Fruit fly (Drosophila melanogaster) whole organism, embryonic: Measurements from ENCODE around the gene Megf8.

Experiments
- Antp ChIP-seq: fragments of 200-800 bp; sonication (Bioruptor generic); optimal IDR thresholded peaks from 3 replicates; lab custom pipeline; 2016; ENCODE audit warnings: missing biosample characterization, missing genetic modification characterization
- Atf-2 ChIP-seq: fragments of 200-800 bp; sonication (Bioruptor generic); optimal IDR thresholded peaks from 2 replicates; lab custom pipeline; 2016; ENCODE audit warnings: missing biosample characterization, missing genetic modification characterization
- CG11085 ChIP-seq: fragments of 200-800 bp; sonication (Bioruptor generic); IDR thresholded peaks from 2 replicates; pipeline ENCODE4 v1.3.6; 2022; ENCODE audit warnings: missing biosample characterization, missing genetic modification characterization
- CG17359 ChIP-seq: fragments of 200-800 bp; sonication (Bioruptor generic); optimal IDR thresholded peaks from 3 replicates; lab custom pipeline; 2018; ENCODE audit warnings: missing biosample characterization, mild to moderate bottlenecking, missing genetic modification characterization, moderate library complexity
- CG17385 ChIP-seq: fragments of 200-800 bp; sonication (Bioruptor generic); optimal IDR thresholded peaks from 3 replicates; lab custom pipeline; 2018; ENCODE audit warnings: missing biosample characterization, mild to moderate bottlenecking, missing genetic modification characterization
- CG18599 ChIP-seq: fragments of 200-800 bp; sonication (Bioruptor generic); optimal IDR thresholded peaks from 3 replicates; lab custom pipeline; 2017; ENCODE audit warnings: missing biosample characterization, missing genetic modification characterization, mild to moderate bottlenecking, moderate library complexity, missing genetic modification reagents
- CG18619 ChIP-seq: fragments of 200-800 bp; sonication (Bioruptor generic); optimal IDR thresholded peaks from 3 replicates; lab custom pipeline; 2017; ENCODE audit warnings: missing biosample characterization, mild to moderate bottlenecking, missing genetic modification characterization
- CG2199 ChIP-seq: fragments of 200-800 bp; sonication (Bioruptor generic); IDR thresholded peaks from 3 replicates; pipeline ENCODE4 v1.3.6; 2022; ENCODE audit warnings: missing biosample characterization, missing genetic modification characterization
- CG2712 ChIP-seq: fragments of 200-800 bp; optimal IDR thresholded peaks from 3 replicates; lab custom pipeline; 2019; ENCODE audit warnings: missing biosample characterization, mild to moderate bottlenecking, missing genetic modification characterization, moderate library complexity
- CG3163 ChIP-seq: fragments of 200-800 bp; sonication (Bioruptor generic); optimal IDR thresholded peaks from 3 replicates; lab custom pipeline; 2016; ENCODE audit warnings: missing biosample characterization, missing genetic modification characterization
- CG32532 ChIP-seq: fragments of 200-800 bp; sonication (Bioruptor generic); IDR thresholded peaks from 2 replicates; pipeline ENCODE4 v1.3.6; 2022; ENCODE audit warnings: missing biosample characterization, missing genetic modification characterization
- CG32772 ChIP-seq: fragments of 200-800 bp; sonication (Bioruptor generic); IDR thresholded peaks from 2 replicates; pipeline ENCODE4 v1.3.6; 2022; ENCODE audit warnings: missing biosample characterization, missing genetic modification characterization
- CG34376 ChIP-seq: fragments of 200-800 bp; sonication (Bioruptor generic); optimal IDR thresholded peaks from 2 replicates; lab custom pipeline; 2018; ENCODE audit warnings: missing biosample characterization, mild to moderate bottlenecking, missing genetic modification characterization
- CG3838 ChIP-seq: fragments of 200-800 bp; sonication (Bioruptor generic); optimal IDR thresholded peaks from 3 replicates; lab custom pipeline; 2016; ENCODE audit warnings: missing biosample characterization, missing genetic modification characterization
- CG4854 ChIP-seq: fragments of 200-800 bp; sonication (Bioruptor generic); optimal IDR thresholded peaks from 2 replicates; lab custom pipeline; 2016; ENCODE audit warnings: missing biosample characterization, missing genetic modification characterization, inconsistent platforms
- CG6689 ChIP-seq: fragments of 200-800 bp; sonication (Bioruptor generic); IDR thresholded peaks from 2 replicates; pipeline ENCODE4 v1.3.6; 2022; ENCODE audit warnings: missing biosample characterization, missing genetic modification characterization
- CG6791 ChIP-seq: fragments of 200-800 bp; sonication (Bioruptor generic); IDR thresholded peaks from 3 replicates; pipeline ENCODE4 v1.3.6; 2022; ENCODE audit warnings: missing biosample characterization, missing genetic modification characterization; ENCODE audit not compliant: partially characterized antibody
- CG7963 ChIP-seq: fragments of 200-800 bp; sonication (Bioruptor generic); IDR thresholded peaks from 3 replicates; pipeline ENCODE4 v1.3.6; 2022; ENCODE audit warnings: missing biosample characterization, missing genetic modification characterization; ENCODE audit not compliant: partially characterized antibody
- Deaf1 ChIP-seq: fragments of 200-800 bp; optimal IDR thresholded peaks from 3 replicates; lab custom pipeline; 2019; ENCODE audit warnings: missing biosample characterization, mild to moderate bottlenecking, missing genetic modification characterization, moderate library complexity
- E2f2 ChIP-seq: fragments of 200-800 bp; sonication (Bioruptor generic); IDR thresholded peaks from 2 replicates; pipeline ENCODE4 v1.3.6; 2022; ENCODE audit warnings: missing biosample characterization, missing genetic modification characterization
- H15 ChIP-seq: fragments of 200-800 bp; sonication (Bioruptor generic); IDR thresholded peaks from 3 replicates; pipeline ENCODE4 v1.3.6; 2022; ENCODE audit warnings: missing biosample characterization, missing genetic modification characterization
- Hmr ChIP-seq: fragments of 200-800 bp; sonication (Bioruptor generic); optimal IDR thresholded peaks from 3 replicates; lab custom pipeline; 2017; ENCODE audit warnings: mild to moderate bottlenecking, missing biosample characterization, missing genetic modification reagents, missing genetic modification characterization
- Pdp1 ChIP-seq, 2 experiments: fragments of 200-800 bp; sonication (Bioruptor generic); optimal IDR thresholded peaks; 3 replicates each; lab custom pipeline; 2016; ENCODE audit warnings: missing biosample characterization in 2 of 2, missing genetic modification characterization in 2 of 2, mild to moderate bottlenecking in 1 of 2, moderate library complexity in 1 of 2
- Rx ChIP-seq: fragments of 200-800 bp; sonication (Bioruptor generic); IDR thresholded peaks from 2 replicates; pipeline ENCODE4 v1.3.6; 2022; ENCODE audit warnings: missing biosample characterization, missing genetic modification characterization
- Sry-δ ChIP-seq: fragments of 200-800 bp; sonication (Bioruptor generic); optimal IDR thresholded peaks from 2 replicates; lab custom pipeline; 2016; ENCODE audit warnings: missing biosample characterization, missing genetic modification characterization
- Tbp ChIP-seq: fragments of >200 bp; optimal IDR thresholded peaks from 2 replicates; lab custom pipeline; 2018; ENCODE audit warnings: missing biosample characterization, missing genetic modification characterization
- Trl ChIP-seq, 3 experiments: fragments of >200 bp in 2 of 3; fragments of 200-800 bp in 1 of 3; sonication (Bioruptor generic) in 1 of 3; optimal IDR thresholded peaks; 2 replicates in 1 of 3; 3 replicates in 2 of 3; lab custom pipeline; 2016 to 2017; ENCODE audit warnings: missing biosample characterization in 1 of 3, missing genetic modification characterization in 1 of 3
- Vsx1 ChIP-seq: fragments of 200-800 bp; sonication (Bioruptor generic); optimal IDR thresholded peaks from 2 replicates; lab custom pipeline; 2017; ENCODE audit warnings: missing biosample characterization, mild to moderate bottlenecking, missing genetic modification characterization, missing genetic modification reagents
- ase ChIP-seq: fragments of 200-800 bp; sonication (Bioruptor generic); IDR thresholded peaks from 3 replicates; pipeline ENCODE4 v1.3.6; 2022; ENCODE audit warnings: missing biosample characterization, missing genetic modification characterization
- az2 ChIP-seq: fragments of 200-800 bp; sonication (Bioruptor generic); optimal IDR thresholded peaks from 3 replicates; lab custom pipeline; 2016; ENCODE audit warnings: missing biosample characterization, missing genetic modification characterization
- crol ChIP-seq: fragments of 200-800 bp; sonication (Bioruptor generic); IDR thresholded peaks from 2 replicates; pipeline ENCODE4 v1.3.6; 2022; ENCODE audit warnings: missing biosample characterization, missing genetic modification characterization
- cwo ChIP-seq: fragments of 200-800 bp; sonication (Bioruptor generic); optimal IDR thresholded peaks from 3 replicates; lab custom pipeline; 2017; ENCODE audit warnings: missing biosample characterization, missing genetic modification characterization, mild to moderate bottlenecking, moderate library complexity, missing genetic modification reagents
- emc ChIP-seq: fragments of 200-800 bp; sonication (Bioruptor generic); optimal IDR thresholded peaks from 2 replicates; lab custom pipeline; 2016; ENCODE audit warnings: missing biosample characterization, missing genetic modification characterization
- eyg ChIP-seq: fragments of 200-800 bp; sonication (Bioruptor generic); optimal IDR thresholded peaks from 3 replicates; lab custom pipeline; 2016; ENCODE audit warnings: missing biosample characterization, missing genetic modification characterization
- gce ChIP-seq: fragments of 200-800 bp; sonication (Bioruptor generic); IDR thresholded peaks from 3 replicates; pipeline ENCODE4 v1.3.6; 2022; ENCODE audit warnings: missing biosample characterization, missing genetic modification characterization
- gem ChIP-seq: fragments of 200-800 bp; sonication (Bioruptor generic); optimal IDR thresholded peaks from 2 replicates; lab custom pipeline; 2019; ENCODE audit warnings: missing biosample characterization, mild to moderate bottlenecking, missing genetic modification characterization, moderate library complexity
- mirr ChIP-seq: fragments of 200-800 bp; sonication (Bioruptor generic); optimal IDR thresholded peaks from 3 replicates; lab custom pipeline; 2018; ENCODE audit warnings: missing biosample characterization, mild to moderate bottlenecking, missing genetic modification characterization
- mld ChIP-seq: fragments of 200-800 bp; sonication (Bioruptor generic); IDR thresholded peaks from 3 replicates; pipeline ENCODE4 v1.3.6; 2022; ENCODE audit warnings: missing biosample characterization, missing genetic modification characterization; ENCODE audit not compliant: partially characterized antibody
- nau ChIP-seq: fragments of 200-800 bp; sonication (Bioruptor generic); optimal IDR thresholded peaks from 3 replicates; lab custom pipeline; 2017; ENCODE audit warnings: missing biosample characterization, mild to moderate bottlenecking, missing genetic modification characterization, missing genetic modification reagents
- nerfin-1 ChIP-seq: fragments of 200-800 bp; sonication (Bioruptor generic); optimal IDR thresholded peaks from 3 replicates; lab custom pipeline; 2019; ENCODE audit warnings: missing biosample characterization, mild to moderate bottlenecking, missing genetic modification characterization, moderate library complexity
- nmo ChIP-seq: fragments of 200-800 bp; sonication (Bioruptor generic); optimal IDR thresholded peaks from 2 replicates; lab custom pipeline; 2018; ENCODE audit warnings: missing biosample characterization, mild to moderate bottlenecking, missing genetic modification characterization, moderate library complexity
- nom ChIP-seq: fragments of 200-800 bp; sonication (Bioruptor generic); optimal IDR thresholded peaks from 2 replicates; lab custom pipeline; 2017; ENCODE audit warnings: missing biosample characterization, missing genetic modification characterization, mild to moderate bottlenecking, moderate library complexity, missing genetic modification reagents
- row ChIP-seq: fragments of 200-800 bp; sonication (Bioruptor generic); IDR thresholded peaks from 3 replicates; pipeline ENCODE4 v1.3.6; 2022; ENCODE audit warnings: missing biosample characterization, missing genetic modification characterization
- scrt ChIP-seq: fragments of 200-800 bp; sonication (Bioruptor generic); optimal IDR thresholded peaks from 2 replicates; lab custom pipeline; 2018; ENCODE audit warnings: missing biosample characterization, mild to moderate bottlenecking, missing genetic modification characterization, moderate library complexity
- shn ChIP-seq: fragments of 200-800 bp; sonication (Bioruptor generic); optimal IDR thresholded peaks from 3 replicates; lab custom pipeline; 2016; ENCODE audit warnings: missing biosample characterization, missing genetic modification characterization
- so ChIP-seq: fragments of 200-800 bp; sonication (Bioruptor generic); IDR thresholded peaks from 3 replicates; pipeline ENCODE4 v1.3.6; 2022; ENCODE audit warnings: missing biosample characterization, missing genetic modification characterization
- stc ChIP-seq: fragments of 200-800 bp; sonication (Bioruptor generic); IDR thresholded peaks from 2 replicates; pipeline ENCODE4 v1.3.6; 2022; ENCODE audit warnings: missing biosample characterization, missing genetic modification characterization
- tio ChIP-seq: fragments of 200-800 bp; sonication (Bioruptor generic); optimal IDR thresholded peaks from 2 replicates; lab custom pipeline; 2017; ENCODE audit warnings: missing biosample characterization, missing genetic modification characterization, inconsistent platforms
- ttk ChIP-seq: fragments of 200-800 bp; sonication (Bioruptor generic); IDR thresholded peaks from 2 replicates; pipeline ENCODE4 v2.1.2; 2022; ENCODE audit warnings: missing biosample characterization, missing genetic modification characterization
- yki ChIP-seq: fragments of >200 bp; optimal IDR thresholded peaks from 3 replicates; lab custom pipeline; 2018
- z ChIP-seq: fragments of 200-800 bp; sonication (Bioruptor generic); IDR thresholded peaks from 3 replicates; pipeline ENCODE4 v1.3.6; 2022; ENCODE audit warnings: missing biosample characterization, missing genetic modification characterization

Gene Megf8

dm6 chr2L:8031588-8031987 lies 11.7 kb upstream of the Megf8 start (continued):
- TF ChIP-seq az2 (no peak), CG6689 (GFP tag; lab: Robert Waterston, UW) (no peak), Rx (GFP tag; lab: Robert Waterston, UW) (no peak), CG2712 (tag; lab: Kevin White, UChicago) (peak; percentile 7), E2f2 (GFP tag; lab: Robert Waterston, UW) (no peak), Antp (GFP tag; lab: Kevin White, UChicago) (no peak), shn (GFP tag; lab: Kevin White, UChicago) (no peak), CG6791 (GFP tag; lab: Robert Waterston, UW) (no peak), mirr (GFP tag; lab: Kevin White, UChicago) (no peak), gem (tag; lab: Kevin White, UChicago) (no peak), emc (GFP tag; lab: Kevin White, UChicago) (no peak), so (GFP tag; lab: Robert Waterston, UW) (no peak), nom (peak; percentile 46), nerfin-1 (tag; lab: Kevin White, UChicago) (peak; percentile 11), Atf-2 (GFP tag; lab: Kevin White, UChicago) (no peak), mld (GFP tag; lab: Robert Waterston, UW) (no peak), CG3163 (peak; percentile 79), crol (peak; percentile 96), row (GFP tag; lab: Robert Waterston, UW) (0 out of 3 replicates have a peak, but pooled peaks have one; percentile 11), CG17359 (tag; lab: Kevin White, UChicago) (no peak), CG32772 (GFP tag; lab: Robert Waterston, UW) (no peak), ase (no peak), CG18619 (GFP tag; lab: Kevin White, UChicago) (no peak), Tbp (GFP tag; lab: Kevin White, UChicago) (no peak), CG17385 (GFP tag; lab: Kevin White, UChicago) (peak; percentile 69), CG2199 (GFP tag; lab: Robert Waterston, UW) (0 out of 3 replicates have a peak, but pooled peaks have one; percentile 41), eyg (GFP tag; lab: Kevin White, UChicago) (no peak), Sry-δ (GFP tag; lab: Kevin White, UChicago) (no peak), Trl (optimal IDR thresholded peaks at IDR 0.05; lab: Kevin White, UChicago) (peak; percentile 95 to 97), Trl (GFP tag; optimal IDR thresholded peaks at IDR 0.05; lab: Kevin White, UChicago) (peak; percentile 67), cwo (GFP tag; lab: Kevin White, UChicago) (no peak), Deaf1 (tag; lab: Kevin White, UChicago) (peak; percentile 38), H15 (GFP tag; lab: Robert Waterston, UW) (no peak), nmo (GFP tag; lab: Kevin White, UChicago) (no peak), nau (peak; percentile 25), ttk (GFP tag; lab: Robert Waterston, UW) (no peak), z (no peak), gce (GFP tag; lab: Robert Waterston, UW) (no peak), tio (no peak), CG32532 (GFP tag; lab: Robert Waterston, UW) (peak; percentile 52; the same call in 1 of the 2 replicates), CG34376 (GFP tag; lab: Kevin White, UChicago) (peak; percentile 23), CG7963 (GFP tag; lab: Robert Waterston, UW) (no peak), CG18599 (GFP tag; lab: Kevin White, UChicago) (peak; percentile 33), Pdp1 (GFP tag; optimal IDR thresholded peaks at IDR 0.05; lab: Kevin White, UChicago) (peak in 1 of 2 experiments; percentile 29), Hmr (GFP tag; lab: Kevin White, UChicago) (peak; percentile 25), yki (lab: Kevin White, UChicago) (peak; percentile 78), Vsx1 (GFP tag; lab: Kevin White, UChicago) (no peak), CG3838 (GFP tag; lab: Kevin White, UChicago) (no peak), stc (GFP tag; lab: Robert Waterston, UW) (no peak), CG11085 (GFP tag; lab: Robert Waterston, UW) (no peak), CG4854 (GFP tag; lab: Kevin White, UChicago) (no peak), scrt (no peak)
